Fruit fly (Drosophila melanogaster): ENCODE results near the gene CG42526.

- TF ChIP-seq Vsx1 (GFP tag; optimal IDR thresholded peaks at IDR 0.05) (no peak), Pdp1 (GFP tag; optimal IDR thresholded peaks at IDR 0.05) (no peak), CG10462 (GFP tag; optimal IDR thresholded peaks at IDR 0.05) (no peak), Ravus (GFP tag; IDR thresholded peaks at IDR 0.05) (no peak), mirr (GFP tag; optimal IDR thresholded peaks at IDR 0.05) (no peak), chm (GFP tag; IDR thresholded peaks at IDR 0.05) (no peak), CG17186 (GFP tag; optimal IDR thresholded peaks at IDR 0.05) (no peak), ash1 (GFP tag; optimal IDR thresholded peaks at IDR 0.05) (no peak), Awh (GFP tag; IDR thresholded peaks at IDR 0.05) (no peak), CG4730 (GFP tag; IDR thresholded peaks at IDR 0.05) (no peak), CG2120 (GFP tag; optimal IDR thresholded peaks at IDR 0.05) (no peak)
These were observed 35.3 kb downstream of the CG42526 start for dm6 chr3L:9399855-9400254.
